Fruit fly (Drosophila melanogaster) whole organism, embryonic: ENCODE results near the gene CG10804.
A peak's percentile ranks its signal among the peaks of the same experiment; 100 is the strongest.

Source experiments
- Aef1 ChIP-seq: fragments of 200-800 bp; sonication (Bioruptor generic); IDR thresholded peaks from 3 replicates; pipeline ENCODE4 v1.3.6; 2022; ENCODE audit warnings: missing biosample characterization, missing genetic modification characterization
- Atf6 ChIP-seq: fragments of 200-800 bp; sonication (Bioruptor generic); IDR thresholded peaks from 2 replicates; pipeline ENCODE4 v1.3.6; 2022; ENCODE audit warnings: missing biosample characterization, missing genetic modification characterization
- Bdp1 ChIP-seq: fragments of 200-800 bp; sonication (Bioruptor generic); optimal IDR thresholded peaks from 3 replicates; lab custom pipeline; 2016; ENCODE audit warnings: missing biosample characterization, missing genetic modification characterization
- Blimp-1 ChIP-seq: fragments of 200-800 bp; sonication (Bioruptor generic); optimal IDR thresholded peaks from 3 replicates; lab custom pipeline; 2018; ENCODE audit warnings: missing biosample characterization, missing genetic modification characterization, mild to moderate bottlenecking, moderate library complexity, missing genetic modification reagents
- BtbVII ChIP-seq: fragments of 200-800 bp; sonication (Bioruptor generic); optimal IDR thresholded peaks from 3 replicates; lab custom pipeline; 2017; ENCODE audit warnings: missing biosample characterization, mild to moderate bottlenecking, missing genetic modification characterization
- CG12769 ChIP-seq: fragments of 200-800 bp; sonication (Bioruptor generic); optimal IDR thresholded peaks from 2 replicates; lab custom pipeline; 2019; ENCODE audit warnings: missing biosample characterization, mild to moderate bottlenecking, missing genetic modification characterization, moderate library complexity
- CG13624 ChIP-seq: fragments of 200-800 bp; sonication (Bioruptor generic); optimal IDR thresholded peaks from 2 replicates; lab custom pipeline; 2016; ENCODE audit warnings: missing biosample characterization, missing genetic modification characterization
- CG14667 ChIP-seq: fragments of 200-800 bp; sonication (Bioruptor generic); IDR thresholded peaks from 2 replicates; pipeline ENCODE4 v1.3.6; 2022; ENCODE audit warnings: missing biosample characterization, missing genetic modification characterization
- CG14860 ChIP-seq: fragments of 200-800 bp; sonication (Bioruptor generic); IDR thresholded peaks from 3 replicates; pipeline ENCODE4 v1.3.6; 2022; ENCODE audit warnings: missing biosample characterization, missing genetic modification characterization; ENCODE audit not compliant: partially characterized antibody
- CG1529 ChIP-seq: fragments of 200-800 bp; sonication (Bioruptor generic); optimal IDR thresholded peaks from 3 replicates; lab custom pipeline; 2018; ENCODE audit warnings: missing biosample characterization, missing genetic modification characterization
- CG1647 ChIP-seq: fragments of 200-800 bp; sonication (Bioruptor generic); optimal IDR thresholded peaks from 3 replicates; lab custom pipeline; 2016; ENCODE audit warnings: missing biosample characterization, missing genetic modification characterization
- CG1832 ChIP-seq: fragments of 200-800 bp; sonication (Bioruptor generic); optimal IDR thresholded peaks from 2 replicates; lab custom pipeline; 2017; ENCODE audit warnings: missing biosample characterization, mild to moderate bottlenecking, missing genetic modification characterization, inconsistent platforms
- CG18619 ChIP-seq: fragments of 200-800 bp; sonication (Bioruptor generic); optimal IDR thresholded peaks from 3 replicates; lab custom pipeline; 2017; ENCODE audit warnings: missing biosample characterization, mild to moderate bottlenecking, missing genetic modification characterization
- CG18764 ChIP-seq: fragments of 200-800 bp; sonication (Bioruptor generic); optimal IDR thresholded peaks from 3 replicates; lab custom pipeline; 2016; ENCODE audit warnings: missing biosample characterization, missing genetic modification characterization
- CG3065 ChIP-seq: fragments of 200-800 bp; sonication (Bioruptor generic); optimal IDR thresholded peaks from 2 replicates; lab custom pipeline; 2016; ENCODE audit warnings: missing biosample characterization, missing genetic modification characterization
- CG31224 ChIP-seq: fragments of 200-800 bp; sonication (Bioruptor generic); IDR thresholded peaks from 2 replicates; pipeline ENCODE4 v1.3.6; 2022; ENCODE audit warnings: missing biosample characterization, missing genetic modification characterization
- CG33213 ChIP-seq: fragments of 200-800 bp; sonication (Bioruptor generic); optimal IDR thresholded peaks from 3 replicates; lab custom pipeline; 2016; ENCODE audit warnings: missing biosample characterization, missing genetic modification characterization
- CG34224 ChIP-seq: fragments of 200-800 bp; sonication (Bioruptor generic); IDR thresholded peaks from 3 replicates; pipeline ENCODE4 v1.3.6; 2022; ENCODE audit warnings: missing biosample characterization, missing genetic modification characterization; ENCODE audit not compliant: partially characterized antibody
- CG4360 ChIP-seq: fragments of 200-800 bp; sonication (Bioruptor generic); IDR thresholded peaks from 2 replicates; pipeline ENCODE4 v1.3.6; 2022; ENCODE audit warnings: missing biosample characterization, missing genetic modification characterization
- CG4730 ChIP-seq: fragments of 200-800 bp; sonication (Bioruptor generic); IDR thresholded peaks from 2 replicates; pipeline ENCODE4 v1.3.6; 2022; ENCODE audit warnings: missing biosample characterization, missing genetic modification characterization
- CG4820 ChIP-seq: fragments of 200-800 bp; sonication (Bioruptor generic); optimal IDR thresholded peaks from 3 replicates; lab custom pipeline; 2016; ENCODE audit warnings: missing biosample characterization, missing genetic modification characterization
- CG8359 ChIP-seq: fragments of 200-800 bp; sonication (Bioruptor generic); optimal IDR thresholded peaks from 2 replicates; lab custom pipeline; 2017; ENCODE audit warnings: missing biosample characterization, mild to moderate bottlenecking, missing genetic modification characterization, borderline replicate concordance
- CG9215 ChIP-seq: fragments of 200-800 bp; sonication (Bioruptor generic); IDR thresholded peaks from 2 replicates; pipeline ENCODE4 v1.3.6; 2022; ENCODE audit warnings: missing biosample characterization, missing genetic modification characterization
- CrebB ChIP-seq: fragments of 200-800 bp; sonication (Bioruptor generic); optimal IDR thresholded peaks from 3 replicates; lab custom pipeline; 2018; ENCODE audit warnings: missing biosample characterization, mild to moderate bottlenecking, missing genetic modification characterization
- Dbx ChIP-seq: fragments of 200-800 bp; sonication (Bioruptor generic); IDR thresholded peaks from 3 replicates; pipeline ENCODE4 v1.3.6; 2022; ENCODE audit warnings: missing biosample characterization, missing genetic modification characterization
- Dip2 ChIP-seq: fragments of 200-800 bp; sonication (Bioruptor generic); IDR thresholded peaks from 2 replicates; pipeline ENCODE4 v1.3.6; 2022; ENCODE audit warnings: missing biosample characterization, missing genetic modification characterization
- Doc3 ChIP-seq: fragments of 200-800 bp; sonication (Bioruptor generic); IDR thresholded peaks from 3 replicates; pipeline ENCODE4 v1.3.6; 2022; ENCODE audit warnings: missing biosample characterization, missing genetic modification characterization; ENCODE audit not compliant: partially characterized antibody
- Dref ChIP-seq: fragments of 200-800 bp; sonication (Bioruptor generic); IDR thresholded peaks from 2 replicates; pipeline ENCODE4 v1.3.6; 2022; ENCODE audit warnings: missing biosample characterization, missing genetic modification characterization
- E2f2 ChIP-seq: fragments of 200-800 bp; sonication (Bioruptor generic); IDR thresholded peaks from 2 replicates; pipeline ENCODE4 v1.3.6; 2022; ENCODE audit warnings: missing biosample characterization, missing genetic modification characterization
- Fer1 ChIP-seq: fragments of 200-800 bp; sonication (Bioruptor generic); optimal IDR thresholded peaks from 2 replicates; lab custom pipeline; 2017; ENCODE audit warnings: missing biosample characterization, mild to moderate bottlenecking, missing genetic modification characterization
- Fer3 ChIP-seq: fragments of 200-800 bp; sonication (Bioruptor generic); optimal IDR thresholded peaks from 2 replicates; lab custom pipeline; 2018; ENCODE audit warnings: missing biosample characterization, mild to moderate bottlenecking, missing genetic modification characterization, moderate library complexity
- HHEX ChIP-seq: fragments of 200-800 bp; sonication (Bioruptor generic); optimal IDR thresholded peaks from 3 replicates; lab custom pipeline; 2017; ENCODE audit warnings: missing biosample characterization, mild to moderate bottlenecking, missing genetic modification characterization, missing genetic modification reagents
- NC2α ChIP-seq: fragments of 200-800 bp; sonication (Bioruptor generic); optimal IDR thresholded peaks from 2 replicates; lab custom pipeline; 2016; ENCODE audit warnings: missing biosample characterization, missing genetic modification characterization
- Opbp ChIP-seq: fragments of 200-800 bp; sonication (Bioruptor generic); IDR thresholded peaks from 3 replicates; pipeline ENCODE4 v1.3.6; 2022; ENCODE audit warnings: missing biosample characterization, missing genetic modification characterization; ENCODE audit not compliant: partially characterized antibody
- Sin3A ChIP-seq: fragments of >200 bp; optimal IDR thresholded peaks from 2 replicates; lab custom pipeline; 2018
- Sox102F ChIP-seq: fragments of 200-800 bp; sonication (Bioruptor generic); optimal IDR thresholded peaks from 2 replicates; lab custom pipeline; 2018; ENCODE audit warnings: missing biosample characterization, mild to moderate bottlenecking, missing genetic modification characterization, moderate library complexity
- amos ChIP-seq: fragments of 200-800 bp; sonication (Bioruptor generic); IDR thresholded peaks from 2 replicates; pipeline ENCODE4 v1.3.6; 2022; ENCODE audit warnings: missing biosample characterization, missing genetic modification characterization; ENCODE audit not compliant: partially characterized antibody
- btn ChIP-seq: fragments of 200-800 bp; sonication (Bioruptor generic); optimal IDR thresholded peaks from 2 replicates; lab custom pipeline; 2016; ENCODE audit warnings: missing biosample characterization, missing genetic modification characterization
- gcm2 ChIP-seq: fragments of 200-800 bp; sonication (Bioruptor generic); optimal IDR thresholded peaks from 2 replicates; lab custom pipeline; 2016; ENCODE audit warnings: missing biosample characterization, missing genetic modification characterization
- jumu ChIP-seq: fragments of 200-800 bp; sonication (Bioruptor generic); optimal IDR thresholded peaks from 3 replicates; lab custom pipeline; 2016; ENCODE audit warnings: missing biosample characterization, missing genetic modification characterization
- knrl ChIP-seq: fragments of 200-800 bp; sonication (Bioruptor generic); IDR thresholded peaks from 3 replicates; pipeline ENCODE4 v1.3.6; 2022; ENCODE audit warnings: missing biosample characterization, missing genetic modification characterization; ENCODE audit not compliant: partially characterized antibody
- lbe ChIP-seq: fragments of 200-800 bp; sonication (Bioruptor generic); optimal IDR thresholded peaks from 2 replicates; lab custom pipeline; 2016; ENCODE audit warnings: missing biosample characterization, mild to moderate bottlenecking, missing genetic modification characterization
- lilli ChIP-seq: fragments of 200-800 bp; sonication (Bioruptor generic); optimal IDR thresholded peaks from 3 replicates; lab custom pipeline; 2016; ENCODE audit warnings: missing biosample characterization, missing genetic modification characterization
- pnt ChIP-seq: fragments of 200-800 bp; sonication (Bioruptor generic); optimal IDR thresholded peaks from 3 replicates; lab custom pipeline; 2016; ENCODE audit warnings: missing biosample characterization, missing genetic modification characterization
- ranshi ChIP-seq: fragments of 200-800 bp; sonication (Bioruptor generic); IDR thresholded peaks from 2 replicates; pipeline ENCODE4 v1.3.6; 2022; ENCODE audit warnings: missing biosample characterization, missing genetic modification characterization
- seq ChIP-seq: fragments of 200-800 bp; sonication (Bioruptor generic); IDR thresholded peaks from 2 replicates; pipeline ENCODE4 v1.3.6; 2022; ENCODE audit warnings: missing biosample characterization, missing genetic modification characterization
- slou ChIP-seq: fragments of 200-800 bp; sonication (Bioruptor generic); optimal IDR thresholded peaks from 3 replicates; lab custom pipeline; 2016; ENCODE audit warnings: missing biosample characterization, missing genetic modification characterization
- tll ChIP-seq, 2 experiments: fragments of 200-800 bp in 1 of 2; fragments of >200 bp in 1 of 2; sonication (Bioruptor generic) in 1 of 2; optimal IDR thresholded peaks; 2 replicates each; lab custom pipeline; 2017 to 2019; ENCODE audit warnings: missing biosample characterization in 2 of 2, missing genetic modification characterization in 2 of 2, mild to moderate bottlenecking in 1 of 2, moderate library complexity in 1 of 2

CG10804 gene

DNA sequence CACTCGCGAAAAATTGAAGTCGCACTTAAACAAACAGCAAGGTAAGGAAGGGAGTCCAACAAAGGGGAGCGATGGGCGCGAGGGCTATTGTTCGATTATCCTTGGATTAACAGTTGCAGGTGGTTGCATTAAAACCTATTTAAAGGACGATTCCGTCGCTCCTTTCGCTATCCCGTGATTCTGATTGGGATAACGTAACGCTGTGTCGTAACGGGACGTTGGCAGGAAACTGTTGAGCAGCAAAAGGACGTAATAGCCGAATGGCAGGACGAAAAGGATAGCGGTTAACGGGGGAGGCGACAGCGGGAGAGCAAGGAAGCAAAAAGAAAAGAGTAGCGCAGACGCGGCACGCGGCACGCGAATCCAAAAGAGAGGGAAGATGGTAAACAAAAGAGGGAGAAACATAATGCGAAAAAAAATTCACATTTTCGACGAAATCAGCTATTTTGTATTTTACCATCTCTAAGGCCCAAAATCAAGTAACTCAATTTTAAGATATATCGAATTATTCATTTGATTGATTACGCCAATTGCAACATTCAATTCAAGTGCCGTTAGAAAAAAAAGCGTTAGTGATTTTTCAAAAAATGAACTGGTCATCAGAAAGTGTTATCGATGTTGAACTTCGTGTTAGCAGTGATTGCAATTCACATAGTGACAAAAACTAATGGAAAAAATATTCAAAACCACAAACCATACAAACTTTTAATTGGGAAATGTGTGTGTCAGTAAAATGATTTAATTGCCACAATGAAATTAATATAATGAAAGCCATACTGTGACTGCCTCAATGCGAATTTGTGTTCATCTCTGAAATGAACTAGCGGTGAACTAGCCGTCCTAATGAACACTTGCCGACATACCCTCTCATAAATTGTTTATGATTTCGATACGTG lies at the start of gene CG10804, which contains the start of gene CG10802 (continued):
- TF ChIP-seq CG18764: peak; percentile 70
- no peak for TF ChIP-seq CG4360 (GFP tag; lab: Robert Waterston, UW)
- no peak for TF ChIP-seq CG12769 (tag; lab: Kevin White, UChicago)
- TF ChIP-seq tll (GFP tag; optimal IDR thresholded peaks at IDR 0.05; lab: Kevin White, UChicago): peak in 1 of 2 experiments; percentile 42
- peak; percentile 82 for TF ChIP-seq pnt (GFP tag; lab: Kevin White, UChicago)
- peak; percentile 82 for TF ChIP-seq CG14667 (GFP tag; lab: Robert Waterston, UW)
- TF ChIP-seq gcm2: peak; percentile 26
- peak; percentile 71 for TF ChIP-seq Bdp1 (GFP tag; lab: Kevin White, UChicago)
- TF ChIP-seq Sox102F (GFP tag; lab: Kevin White, UChicago): peak; percentile 74
- peak; percentile 84 for TF ChIP-seq Aef1 (GFP tag; lab: Robert Waterston, UW)
- peak; percentile 90 for TF ChIP-seq lilli (GFP tag; lab: Kevin White, UChicago)
- TF ChIP-seq Dref (GFP tag; lab: Robert Waterston, UW): peak; percentile 62
- TF ChIP-seq CG1832 (GFP tag; lab: Kevin White, UChicago): peak; percentile 29
- peak; percentile 83 for TF ChIP-seq Dbx (GFP tag; lab: Robert Waterston, UW)
- TF ChIP-seq Fer3 (tag; lab: Kevin White, UChicago): no peak
- peak; percentile 68 for TF ChIP-seq CG4820 (GFP tag; lab: Kevin White, UChicago)
- peak; percentile 69 for TF ChIP-seq amos (GFP tag; lab: Robert Waterston, UW)
- peak; percentile 81 for TF ChIP-seq Atf6 (GFP tag; lab: Robert Waterston, UW)
- TF ChIP-seq CG31224: peak; percentile 71
- TF ChIP-seq Sin3A (lab: Kevin White, UChicago): peak; percentile 34
- no peak for TF ChIP-seq Dip2 (GFP tag; lab: Robert Waterston, UW)
- TF ChIP-seq CrebB (tag; lab: Kevin White, UChicago): no peak
- peak; percentile 7 for TF ChIP-seq CG1529
- TF ChIP-seq CG34224 (GFP tag; lab: Robert Waterston, UW): peak; percentile 26; the same call in 1 of the 3 replicates
- no peak for TF ChIP-seq CG18619 (GFP tag; lab: Kevin White, UChicago)
- TF ChIP-seq Doc3 (GFP tag; lab: Robert Waterston, UW): peak; percentile 60; the same call in 2 of the 3 replicates
- TF ChIP-seq E2f2: peak; percentile 71
- peak; percentile 83 for TF ChIP-seq jumu
- peak; percentile 32 for TF ChIP-seq slou (GFP tag; lab: Kevin White, UChicago)
- peak; percentile 57; the same call in 2 of the 3 replicates for TF ChIP-seq CG14860 (GFP tag; lab: Robert Waterston, UW)
- peak; percentile 65 for TF ChIP-seq CG4730 (GFP tag; lab: Robert Waterston, UW)
- peak; percentile 26 for TF ChIP-seq btn (GFP tag; lab: Kevin White, UChicago)
- TF ChIP-seq CG33213: peak; percentile 81
- peak; percentile 82 for TF ChIP-seq knrl (GFP tag; lab: Robert Waterston, UW)
- peak; percentile 84 for TF ChIP-seq CG13624 (GFP tag; lab: Kevin White, UChicago)
- TF ChIP-seq BtbVII: peak; percentile 22
- peak; percentile 70 for TF ChIP-seq seq (GFP tag; lab: Robert Waterston, UW)
- TF ChIP-seq ranshi (GFP tag; lab: Robert Waterston, UW): peak; percentile 81; the same call in 1 of the 2 replicates
- peak; percentile 56 for TF ChIP-seq Blimp-1 (GFP tag; lab: Kevin White, UChicago)
- peak; percentile 74 for TF ChIP-seq CG1647 (GFP tag; lab: Kevin White, UChicago)
- peak; percentile 52 for TF ChIP-seq HHEX (GFP tag; lab: Kevin White, UChicago)
- TF ChIP-seq CG3065 (GFP tag; lab: Kevin White, UChicago): peak; percentile 21
- TF ChIP-seq CG9215 (GFP tag; lab: Robert Waterston, UW): peak; percentile 88
- TF ChIP-seq Opbp (GFP tag; lab: Robert Waterston, UW): peak; percentile 24; the same call in 1 of the 3 replicates
- TF ChIP-seq CG8359 (GFP tag; lab: Kevin White, UChicago): no peak
- no peak for TF ChIP-seq NC2α (GFP tag; lab: Kevin White, UChicago)
- peak; percentile 28 for TF ChIP-seq Fer1 (GFP tag; lab: Kevin White, UChicago)
- peak; percentile 45 for TF ChIP-seq lbe (GFP tag; lab: Kevin White, UChicago)
